Fruit fly (Drosophila melanogaster) whole organism, prepupa: ENCODE measurements around the gene jim.

ENCODE experiments used
- CG11294 ChIP-seq: fragments of 200-800 bp; sonication (Bioruptor generic); IDR thresholded peaks from 2 replicates; pipeline ENCODE4 v1.3.6; 2022; ENCODE audit warnings: missing biosample characterization, missing genetic modification characterization
- CG11762 ChIP-seq: fragments of 200-800 bp; sonication (Bioruptor generic); optimal IDR thresholded peaks from 3 replicates; lab custom pipeline; 2016; ENCODE audit warnings: missing biosample characterization, missing genetic modification characterization; ENCODE audit not compliant: insufficient read depth
- CG11902 ChIP-seq: fragments of 200-800 bp; sonication (Bioruptor generic); optimal IDR thresholded peaks from 3 replicates; lab custom pipeline; 2016; ENCODE audit warnings: missing biosample characterization, missing genetic modification characterization
- CG15336 ChIP-seq: fragments of 200-800 bp; sonication (Bioruptor generic); IDR thresholded peaks from 2 replicates; pipeline ENCODE4 v1.3.6; 2022; ENCODE audit warnings: missing biosample characterization, missing genetic modification characterization
- CG16779 ChIP-seq: fragments of 200-800 bp; sonication (Bioruptor generic); optimal IDR thresholded peaks from 3 replicates; lab custom pipeline; 2017; ENCODE audit warnings: missing biosample characterization, mild to moderate bottlenecking, missing genetic modification characterization
- CG3919 ChIP-seq: fragments of 200-800 bp; sonication (Bioruptor generic); optimal IDR thresholded peaks from 3 replicates; lab custom pipeline; 2016; ENCODE audit warnings: missing biosample characterization, missing genetic modification characterization
- CG6163 ChIP-seq: fragments of 200-800 bp; sonication (Bioruptor generic); IDR thresholded peaks from 3 replicates; pipeline ENCODE4 v1.3.6; 2022; ENCODE audit warnings: missing biosample characterization, missing genetic modification characterization
- CG6276 ChIP-seq: fragments of 200-800 bp; sonication (Bioruptor generic); optimal IDR thresholded peaks from 2 replicates; lab custom pipeline; 2017; ENCODE audit warnings: missing biosample characterization, mild to moderate bottlenecking, missing genetic modification characterization
- CG6792 ChIP-seq: fragments of 200-800 bp; sonication (Bioruptor generic); optimal IDR thresholded peaks from 3 replicates; lab custom pipeline; 2016; ENCODE audit warnings: missing biosample characterization, missing genetic modification characterization
- CG6808 ChIP-seq: fragments of 200-800 bp; sonication (Bioruptor generic); optimal IDR thresholded peaks from 3 replicates; lab custom pipeline; 2017; ENCODE audit warnings: missing biosample characterization, missing genetic modification characterization, mild to moderate bottlenecking, moderate library complexity, missing genetic modification reagents
- CG6854 ChIP-seq: fragments of 200-800 bp; sonication (Bioruptor generic); optimal IDR thresholded peaks from 2 replicates; lab custom pipeline; 2017; ENCODE audit warnings: missing biosample characterization, mild to moderate bottlenecking, missing genetic modification characterization
- CG8632 ChIP-seq: fragments of 200-800 bp; sonication (Bioruptor generic); optimal IDR thresholded peaks from 3 replicates; lab custom pipeline; 2016; ENCODE audit warnings: missing biosample characterization, missing genetic modification characterization
- CG9139 ChIP-seq: fragments of 200-800 bp; sonication (Bioruptor generic); optimal IDR thresholded peaks from 3 replicates; lab custom pipeline; 2017; ENCODE audit warnings: missing biosample characterization, mild to moderate bottlenecking, missing genetic modification characterization
- Eip75B ChIP-seq: fragments of 200-800 bp; sonication (Bioruptor generic); optimal IDR thresholded peaks from 3 replicates; lab custom pipeline; 2016; ENCODE audit warnings: missing biosample characterization, missing genetic modification characterization
- Eip78C ChIP-seq: fragments of 200-800 bp; sonication (Bioruptor generic); peaks from one replicate; lab custom pipeline; 2016; ENCODE audit warnings: missing biosample characterization, missing genetic modification characterization
- Ets21C ChIP-seq: fragments of 200-800 bp; sonication (Bioruptor generic); optimal IDR thresholded peaks from 3 replicates; lab custom pipeline; 2016; ENCODE audit warnings: missing biosample characterization, missing genetic modification characterization
- Gug ChIP-seq: fragments of 200-800 bp; sonication (Bioruptor generic); IDR thresholded peaks from 2 replicates; pipeline ENCODE4 v1.3.6; 2022; ENCODE audit warnings: missing biosample characterization, missing genetic modification characterization
- Hr38 ChIP-seq: sonication (Bioruptor generic); optimal IDR thresholded peaks from 2 replicates; lab custom pipeline; 2016; ENCODE audit warnings: missing biosample characterization, missing genetic modification characterization
- Hr39 ChIP-seq: fragments of 200-800 bp; sonication (Bioruptor generic); optimal IDR thresholded peaks from 2 replicates; lab custom pipeline; 2016; ENCODE audit warnings: missing biosample characterization, missing genetic modification characterization
- OdsH ChIP-seq: fragments of 200-800 bp; sonication (Bioruptor generic); optimal IDR thresholded peaks from 3 replicates; lab custom pipeline; 2016; ENCODE audit warnings: missing biosample characterization, missing genetic modification characterization
- Sox14 ChIP-seq: fragments of 200-800 bp; sonication (Bioruptor generic); optimal IDR thresholded peaks from 3 replicates; lab custom pipeline; 2016; ENCODE audit warnings: missing biosample characterization, missing genetic modification characterization
- Sox15 ChIP-seq: fragments of 200-800 bp; sonication (Bioruptor generic); optimal IDR thresholded peaks from 3 replicates; lab custom pipeline; 2016; ENCODE audit warnings: missing biosample characterization, missing genetic modification characterization
- achi ChIP-seq: fragments of 200-800 bp; sonication (Bioruptor generic); optimal IDR thresholded peaks from 3 replicates; lab custom pipeline; 2016; ENCODE audit warnings: missing biosample characterization, missing genetic modification characterization
- cyc ChIP-seq: fragments of 200-800 bp; sonication (Bioruptor generic); optimal IDR thresholded peaks from 3 replicates; lab custom pipeline; 2016; ENCODE audit warnings: missing biosample characterization, missing genetic modification characterization
- fd59A ChIP-seq: fragments of 200-800 bp; sonication (Bioruptor generic); optimal IDR thresholded peaks from 2 replicates; lab custom pipeline; 2017; ENCODE audit warnings: missing biosample characterization, mild to moderate bottlenecking, missing genetic modification characterization, missing genetic modification reagents
- fd85E ChIP-seq: fragments of 200-800 bp; sonication (Bioruptor generic); optimal IDR thresholded peaks from 3 replicates; lab custom pipeline; 2016; ENCODE audit warnings: missing biosample characterization, missing genetic modification characterization
- fkh ChIP-seq: fragments of 200-800 bp; sonication (Bioruptor generic); optimal IDR thresholded peaks from 3 replicates; lab custom pipeline; 2017; ENCODE audit warnings: missing biosample characterization, mild to moderate bottlenecking, missing genetic modification characterization, moderate library complexity
- net ChIP-seq: fragments of 200-800 bp; sonication (Bioruptor generic); optimal IDR thresholded peaks from 3 replicates; lab custom pipeline; 2016; ENCODE audit warnings: missing biosample characterization, missing genetic modification characterization
- pdm3 ChIP-seq: fragments of 200-800 bp; sonication (Bioruptor generic); optimal IDR thresholded peaks from 3 replicates; lab custom pipeline; 2016; ENCODE audit warnings: missing biosample characterization, missing genetic modification characterization
- salr ChIP-seq, 2 experiments: fragments of 200-800 bp; sonication (Bioruptor generic); optimal IDR thresholded peaks; 3 replicates each; lab custom pipeline; 2016 to 2018; ENCODE audit warnings: missing biosample characterization in 2 of 2, missing genetic modification characterization in 2 of 2, mild to moderate bottlenecking in 1 of 2
- spab ChIP-seq: fragments of 200-800 bp; sonication (Bioruptor generic); optimal IDR thresholded peaks from 2 replicates; lab custom pipeline; 2017; ENCODE audit warnings: missing biosample characterization, mild to moderate bottlenecking, missing genetic modification characterization, missing genetic modification reagents
- topi ChIP-seq: fragments of 200-800 bp; sonication (Bioruptor generic); optimal IDR thresholded peaks from 3 replicates; lab custom pipeline; 2016; ENCODE audit warnings: missing biosample characterization, missing genetic modification characterization

jim gene

DNA sequence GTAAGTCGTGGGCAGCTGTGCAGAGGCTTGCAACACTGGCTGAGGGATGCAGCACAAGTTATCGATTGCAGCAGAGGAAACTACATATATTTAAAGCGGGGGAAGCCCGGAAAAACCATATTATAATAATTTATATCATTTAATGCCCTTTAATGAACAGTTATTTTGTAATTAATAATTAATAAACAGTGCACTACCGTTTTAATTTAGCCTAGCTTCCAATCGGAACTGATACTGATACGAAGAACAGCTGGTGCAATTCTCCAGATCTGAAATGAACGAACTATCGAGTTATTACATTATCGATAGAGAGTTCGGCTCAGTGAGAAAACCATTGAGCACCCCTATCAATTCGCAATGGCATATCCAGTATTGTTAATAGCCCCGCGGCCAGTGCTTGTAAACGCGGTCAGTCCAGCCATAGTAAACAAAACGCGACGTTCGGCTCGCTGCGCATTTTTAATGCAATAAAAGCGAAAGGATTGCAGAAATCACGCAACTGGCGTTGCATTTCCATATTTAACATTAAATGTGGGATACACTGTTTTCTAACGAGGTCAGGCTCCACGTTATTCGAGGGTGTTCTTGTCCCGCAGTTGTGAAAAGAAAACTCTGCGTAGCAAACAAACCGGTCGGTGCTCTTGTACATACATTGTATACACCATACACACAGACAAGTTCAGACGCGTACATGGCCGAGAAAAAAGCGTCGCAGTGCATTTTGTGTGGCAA is 93.4 kb downstream of the jim start, which contains the start of gene CG7369 (continued):
- peak; percentile 86 for TF ChIP-seq CG6163
- peak; percentile 83 for TF ChIP-seq Sox15
- TF ChIP-seq net = peak; percentile 72
- peak; percentile 85 for TF ChIP-seq CG6792
- peak; percentile 57 for TF ChIP-seq CG16779
- no peak for TF ChIP-seq Hr38 (GFP tag; lab: Kevin White, UChicago)
- peak; percentile 83 for TF ChIP-seq Hr39
- TF ChIP-seq CG3919 (GFP tag; lab: Kevin White, UChicago) = peak; percentile 89
- TF ChIP-seq pdm3 = peak; percentile 85
- TF ChIP-seq CG11902 (GFP tag; lab: Kevin White, UChicago) = peak; percentile 84
- peak; percentile 86 for TF ChIP-seq achi (GFP tag; lab: Kevin White, UChicago)
- no peak for TF ChIP-seq spab (GFP tag; lab: Kevin White, UChicago)
- TF ChIP-seq Eip75B (GFP tag; lab: Kevin White, UChicago) = peak; percentile 76
- TF ChIP-seq fd59A (GFP tag; lab: Kevin White, UChicago) = peak; percentile 84
- peak; percentile 63 for TF ChIP-seq CG15336
- TF ChIP-seq CG8632 (GFP tag; lab: Kevin White, UChicago) = peak; percentile 84
- TF ChIP-seq Eip78C (GFP tag; lab: Kevin White, UChicago) = peak; percentile 93
- TF ChIP-seq CG11762 (GFP tag; lab: Kevin White, UChicago) = peak; percentile 82
- peak; percentile 58 to 91 for TF ChIP-seq salr (GFP tag; optimal IDR thresholded peaks at IDR 0.05; lab: Kevin White, UChicago)
- TF ChIP-seq Gug (GFP tag; lab: Robert Waterston, UW) = peak; percentile 75
- no peak for TF ChIP-seq CG6276 (GFP tag; lab: Kevin White, UChicago)
- TF ChIP-seq cyc (GFP tag; lab: Kevin White, UChicago) = peak; percentile 85
- TF ChIP-seq fkh = peak; percentile 93
- TF ChIP-seq OdsH (GFP tag; lab: Kevin White, UChicago) = peak; percentile 90
- peak; percentile 68 for TF ChIP-seq CG6808
- peak; percentile 83 for TF ChIP-seq Ets21C (GFP tag; lab: Kevin White, UChicago)
- peak; percentile 14 for TF ChIP-seq CG6854 (GFP tag; lab: Kevin White, UChicago)
- peak; percentile 81 for TF ChIP-seq Sox14 (GFP tag; lab: Kevin White, UChicago)
- peak; percentile 43 for TF ChIP-seq CG9139
- peak; percentile 82 for TF ChIP-seq CG11294
- peak; percentile 86 for TF ChIP-seq topi (GFP tag; lab: Kevin White, UChicago)
- TF ChIP-seq fd85E = peak; percentile 59
